Worm (Caenorhabditis elegans) whole organism, L3 larva: Measurements from ENCODE around the gene mrpl-36.

ENCODE experiments used
- aly-2 ChIP-seq: fragments of 150-350 bp; optimal IDR thresholded peaks from 2 replicates; lab custom pipeline; 2014; ENCODE audit warnings: missing biosample characterization, missing genetic modification characterization
- ama-1 ChIP-seq: fragments of 150-350 bp; optimal IDR thresholded peaks from 2 replicates; lab custom pipeline; 2018
- ceh-16 ChIP-seq: sonication (generic microtip); optimal IDR thresholded peaks from 2 replicates; lab custom pipeline; 2017; ENCODE audit warnings: missing biosample characterization, missing genetic modification characterization
- ceh-28 ChIP-seq: fragments of 150-350 bp; optimal IDR thresholded peaks from 2 replicates; lab custom pipeline; 2014; ENCODE audit warnings: missing biosample characterization, missing genetic modification reagents, missing genetic modification characterization
- ceh-82 ChIP-seq: fragments of 150-350 bp; optimal IDR thresholded peaks from 2 replicates; lab custom pipeline; 2014; ENCODE audit warnings: missing biosample characterization, missing genetic modification characterization
- egl-5 ChIP-seq: fragments of 150-350 bp; optimal IDR thresholded peaks from 2 replicates; lab custom pipeline; 2017; ENCODE audit warnings: missing biosample characterization, missing genetic modification reagents, missing genetic modification characterization, inconsistent platforms
- elt-1 ChIP-seq: fragments of 150-350 bp; optimal IDR thresholded peaks from 2 replicates; lab custom pipeline; 2014; ENCODE audit warnings: missing biosample characterization, missing genetic modification characterization
- elt-2 ChIP-seq: sonication (generic microtip); optimal IDR thresholded peaks from 2 replicates; lab custom pipeline; 2016; ENCODE audit warnings: missing genetic modification reagents, mild to moderate bottlenecking, missing genetic modification characterization, missing compliant biosample characterization
- elt-3 ChIP-seq, 3 experiments: fragments of 150-350 bp in 1 of 3; sonication (generic microtip) in 2 of 3; optimal IDR thresholded peaks; 2 replicates in 2 of 3; 4 replicates in 1 of 3; lab custom pipeline; 2014 to 2017; ENCODE audit warnings: missing biosample characterization in 3 of 3, missing genetic modification characterization in 3 of 3
- eor-1 ChIP-seq, 2 experiments: fragments of 150-350 bp; optimal IDR thresholded peaks; 2 replicates each; lab custom pipeline; 2014 to 2018; ENCODE audit warnings: missing biosample characterization in 2 of 2, missing genetic modification characterization in 2 of 2
- fkh-10 ChIP-seq: sonication (generic microtip); optimal IDR thresholded peaks from 2 replicates; lab custom pipeline; 2017; ENCODE audit warnings: missing biosample characterization, missing genetic modification reagents, missing genetic modification characterization
- fkh-2 ChIP-seq: fragments of 150-350 bp; optimal IDR thresholded peaks from 2 replicates; lab custom pipeline; 2014; ENCODE audit warnings: missing biosample characterization, missing genetic modification reagents, missing genetic modification characterization
- jun-1 ChIP-seq: fragments of 150-350 bp; optimal IDR thresholded peaks from 2 replicates; lab custom pipeline; 2014; ENCODE audit warnings: missing biosample characterization, missing genetic modification reagents, missing genetic modification characterization
- lin-15B ChIP-seq: fragments of 150-350 bp; optimal IDR thresholded peaks from 2 replicates; lab custom pipeline; 2014; ENCODE audit warnings: missing biosample characterization, missing genetic modification characterization
- lin-39 ChIP-seq: fragments of 150-350 bp; optimal IDR thresholded peaks from 2 replicates; lab custom pipeline; 2018; ENCODE audit warnings: missing biosample characterization, missing genetic modification reagents, missing genetic modification characterization
- lsy-12 ChIP-seq: sonication (generic microtip); optimal IDR thresholded peaks from 2 replicates; lab custom pipeline; 2016; ENCODE audit warnings: mild to moderate bottlenecking, missing genetic modification characterization, missing compliant biosample characterization
- mdl-1 ChIP-seq: fragments of 150-350 bp; optimal IDR thresholded peaks from 2 replicates; lab custom pipeline; 2014; ENCODE audit warnings: missing biosample characterization, missing genetic modification characterization
- nfya-1 ChIP-seq: sonication (generic microtip); optimal IDR thresholded peaks from 2 replicates; lab custom pipeline; 2017; ENCODE audit warnings: missing genetic modification characterization, mild to moderate bottlenecking, missing compliant biosample characterization, antibody characterized with exemption, moderate library complexity; ENCODE audit not compliant: insufficient read depth
- nhr-11 ChIP-seq: fragments of 150-350 bp; optimal IDR thresholded peaks from 2 replicates; lab custom pipeline; 2014; ENCODE audit warnings: missing biosample characterization, missing genetic modification characterization
- nhr-12 ChIP-seq: fragments of 150-350 bp; optimal IDR thresholded peaks from 2 replicates; lab custom pipeline; 2014; ENCODE audit warnings: missing biosample characterization, missing genetic modification characterization
- nhr-23 ChIP-seq: fragments of 150-350 bp; optimal IDR thresholded peaks from 2 replicates; lab custom pipeline; 2014; ENCODE audit warnings: missing biosample characterization, missing genetic modification reagents, missing genetic modification characterization
- nhr-25 ChIP-seq: sonication (generic microtip); optimal IDR thresholded peaks from 2 replicates; lab custom pipeline; 2017; ENCODE audit warnings: missing biosample characterization, missing genetic modification characterization
- nhr-28 ChIP-seq: fragments of 150-350 bp; optimal IDR thresholded peaks from 2 replicates; lab custom pipeline; 2014; ENCODE audit warnings: missing biosample characterization, missing genetic modification characterization
- nhr-43 ChIP-seq: sonication (generic microtip); optimal IDR thresholded peaks from 2 replicates; lab custom pipeline; 2016; ENCODE audit warnings: mild to moderate bottlenecking, missing genetic modification characterization, missing compliant biosample characterization; ENCODE audit not compliant: poor library complexity, severe bottlenecking
- nhr-77 ChIP-seq: fragments of 150-350 bp; optimal IDR thresholded peaks from 2 replicates; lab custom pipeline; 2014; ENCODE audit warnings: missing biosample characterization, missing genetic modification characterization
- pha-4 ChIP-seq: fragments of 150-350 bp; optimal IDR thresholded peaks from 2 replicates; lab custom pipeline; 2014; ENCODE audit warnings: missing biosample characterization, missing genetic modification reagents, missing genetic modification characterization
- pqm-1 ChIP-seq: fragments of 150-350 bp; optimal IDR thresholded peaks from 2 replicates; lab custom pipeline; 2017; ENCODE audit warnings: missing biosample characterization, missing genetic modification characterization, inconsistent platforms
- skn-1 ChIP-seq: fragments of 150-350 bp; optimal IDR thresholded peaks from 2 replicates; lab custom pipeline; 2014; ENCODE audit warnings: missing biosample characterization, missing genetic modification characterization
- tbx-2 ChIP-seq: sonication (generic microtip); optimal IDR thresholded peaks from 2 replicates; lab custom pipeline; 2016; ENCODE audit warnings: mild to moderate bottlenecking, missing genetic modification characterization, missing compliant biosample characterization
- unc-62 ChIP-seq: fragments of 150-350 bp; sonication (generic microtip); optimal IDR thresholded peaks from 4 replicates; lab custom pipeline; 2014; ENCODE audit warnings: missing biosample characterization, missing genetic modification reagents, missing genetic modification characterization
- ztf-11 ChIP-seq: fragments of 150-350 bp; optimal IDR thresholded peaks from 2 replicates; lab custom pipeline; 2014; ENCODE audit warnings: missing biosample characterization, missing genetic modification characterization
- ztf-4 ChIP-seq: fragments of 150-350 bp; optimal IDR thresholded peaks from 2 replicates; lab custom pipeline; 2014; ENCODE audit warnings: missing biosample characterization, missing genetic modification characterization

The mrpl-36 gene

ce11 chrIII:9858061-9858460 lies 10.1 kb upstream of the mrpl-36 start (continued):
- TF ChIP-seq pqm-1 (tag; lab: Kevin White, UChicago) = peak; percentile 68
- TF ChIP-seq ceh-28 = peak; percentile 72
- TF ChIP-seq elt-1 (tag; lab: Kevin White, UChicago) = peak; percentile 97
- peak; percentile 68 for TF ChIP-seq elt-2 (tag; lab: Kevin White, UChicago)
- TF ChIP-seq nhr-23 (tag; lab: Kevin White, UChicago) = peak; percentile 50

ce11 chrIII:9857110-9857509 lies 9.2 kb upstream of the mrpl-36 start:
- TF ChIP-seq pha-4 (peak; percentile 28), nhr-23 (tag; lab: Kevin White, UChicago) (no peak), elt-2 (tag; lab: Kevin White, UChicago) (peak; percentile 70)

ce11 chrIII:9854960-9855359 lies 7.0 kb upstream of the mrpl-36 start:
- TF ChIP-seq egl-5 (tag; lab: Kevin White, UChicago) = no peak
- no peak for TF ChIP-seq tbx-2 (tag; lab: Kevin White, UChicago)
- no peak for TF ChIP-seq unc-62
- no peak for TF ChIP-seq nhr-11 (tag; lab: Kevin White, UChicago)
- TF ChIP-seq ztf-11 (tag; lab: Kevin White, UChicago) = no peak
- TF ChIP-seq pqm-1 (tag; lab: Kevin White, UChicago) = no peak
- no peak for TF ChIP-seq nhr-28 (tag; lab: Kevin White, UChicago)

- peak; percentile 7 for TF ChIP-seq ama-1 (lab: Kevin White, UChicago)
- TF ChIP-seq jun-1 = no peak
- TF ChIP-seq nhr-25 (tag; lab: Kevin White, UChicago) = no peak
- TF ChIP-seq elt-2 (tag; lab: Kevin White, UChicago) = peak; percentile 15
Observed at ce11 chrIII:9853667-9854620, 6.0 kb upstream of the mrpl-36 start.

ce11 chrIII:9851547-9851946 lies 3.6 kb upstream of the mrpl-36 start, which contains the start of gene K11H3.3:
Gene K11H3.3 (plus strand): TSS chrIII:9851854.
- TF ChIP-seq lin-39 (tag; lab: Kevin White, UChicago) (peak; percentile 49), pha-4 (no peak), fkh-2 (tag; lab: Kevin White, UChicago) (no peak)

ce11 chrIII:9850877-9851276 lies 3.0 kb upstream of the mrpl-36 start:
- TF ChIP-seq ztf-11 (tag; lab: Kevin White, UChicago) (no peak), ztf-4 (tag; lab: Kevin White, UChicago) (no peak), nfya-1 (tag; lab: Kevin White, UChicago) (no peak), nhr-28 (tag; lab: Kevin White, UChicago) (no peak), pqm-1 (tag; lab: Kevin White, UChicago) (peak; percentile 49), elt-2 (tag; lab: Kevin White, UChicago) (peak; percentile 21), mdl-1 (no peak), nhr-43 (tag; lab: Kevin White, UChicago) (no peak), eor-1 (tag; optimal IDR thresholded peaks at IDR 0.05; lab: Kevin White, UChicago) (no peak), lin-15B (tag; lab: Kevin White, UChicago) (no peak)
- TF ChIP-seq, all 47 proteins: peak for 2

ce11 chrIII:9849950-9850349 lies 2.0 kb upstream of the mrpl-36 start:
- TF ChIP-seq nhr-43 (tag; lab: Kevin White, UChicago) = no peak
- no peak for TF ChIP-seq nhr-12
- TF ChIP-seq pha-4 = peak; percentile 75
- no peak for TF ChIP-seq ceh-16
- no peak for TF ChIP-seq unc-62
- TF ChIP-seq ceh-82 (tag; lab: Kevin White, UChicago) = no peak
- peak in 2 of 3 experiments; percentile 9 to 57 for TF ChIP-seq elt-3 (tag; optimal IDR thresholded peaks at IDR 0.05; lab: Kevin White, UChicago)
- no peak for TF ChIP-seq mdl-1
- TF ChIP-seq elt-2 (tag; lab: Kevin White, UChicago) = peak; percentile 77
- TF ChIP-seq aly-2 (tag; lab: Kevin White, UChicago) = no peak
- peak; percentile 59 for TF ChIP-seq ceh-28
- TF ChIP-seq nhr-77 (tag; lab: Kevin White, UChicago) = no peak
- TF ChIP-seq egl-5 (tag; lab: Kevin White, UChicago) = no peak
- no peak for TF ChIP-seq lsy-12 (tag; lab: Kevin White, UChicago)
- TF ChIP-seq pqm-1 (tag; lab: Kevin White, UChicago) = peak; percentile 82
- TF ChIP-seq jun-1 = no peak
- TF ChIP-seq nfya-1 (tag; lab: Kevin White, UChicago) = no peak
- TF ChIP-seq skn-1 (tag; lab: Kevin White, UChicago) = peak; percentile 67
- no peak for TF ChIP-seq fkh-10 (GFP tag; lab: Kevin White, UChicago)
- TF ChIP-seq, all 47 proteins: peak for 6
